Worm (Caenorhabditis elegans): ENCODE data around the gene tbx-39.

DNA sequence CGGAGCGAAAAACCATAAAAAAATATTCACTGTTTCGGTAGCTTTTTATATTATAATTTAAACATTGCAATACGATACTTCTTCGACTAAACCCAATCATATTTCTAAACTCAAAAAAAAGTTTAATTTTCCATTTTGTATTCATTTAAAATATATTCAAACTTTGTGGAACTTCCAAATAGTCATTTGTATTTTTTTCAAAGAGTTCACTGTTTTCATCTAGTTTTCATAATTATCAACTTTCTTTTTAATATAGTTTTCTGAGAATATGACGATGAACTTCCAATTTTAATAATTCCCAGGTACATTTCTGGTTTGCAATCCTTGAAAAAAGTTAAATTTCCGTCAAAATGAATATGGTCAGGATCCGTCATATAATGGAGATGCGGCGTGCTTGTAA, 37.6 kb downstream of the tbx-39 start, which contains the start of gene cpna-4:
- no peak for TF ChIP-seq pes-1 (GFP tag; IDR thresholded peaks at IDR 0.05)
- no peak for TF ChIP-seq scrt-1 (GFP tag; IDR thresholded peaks at IDR 0.05)
- TF ChIP-seq B0310.2 (tag; optimal IDR thresholded peaks at IDR 0.05): no peak
- no peak for TF ChIP-seq ama-1 (optimal IDR thresholded peaks at IDR 0.05)
